Fruit fly (Drosophila melanogaster) whole organism, embryonic: ENCODE measurements around the gene Veneno.

Experiments used
- Bteb2 ChIP-seq: fragments of 200-800 bp; sonication (Bioruptor generic); optimal IDR thresholded peaks from 2 replicates; lab custom pipeline; 2016; ENCODE audit warnings: missing biosample characterization, missing genetic modification characterization
- CG10462 ChIP-seq: fragments of 200-800 bp; sonication (Bioruptor generic); optimal IDR thresholded peaks from 2 replicates; lab custom pipeline; 2016; ENCODE audit warnings: missing biosample characterization, missing genetic modification characterization
- CG10654 ChIP-seq: fragments of 200-800 bp; sonication (Bioruptor generic); optimal IDR thresholded peaks from 2 replicates; lab custom pipeline; 2016; ENCODE audit warnings: missing biosample characterization, missing genetic modification characterization
- CG12104 ChIP-seq: fragments of 200-800 bp; sonication (Bioruptor generic); optimal IDR thresholded peaks from 3 replicates; lab custom pipeline; 2016; ENCODE audit warnings: missing biosample characterization, missing genetic modification characterization
- CG12942 ChIP-seq: fragments of 200-800 bp; sonication (Bioruptor generic); optimal IDR thresholded peaks from 3 replicates; lab custom pipeline; 2016; ENCODE audit warnings: missing biosample characterization, missing genetic modification characterization
- CG13287 ChIP-seq: fragments of 200-800 bp; sonication (Bioruptor generic); IDR thresholded peaks from 2 replicates; pipeline ENCODE4 v1.3.6; 2022; ENCODE audit warnings: missing biosample characterization, missing genetic modification characterization; ENCODE audit not compliant: partially characterized antibody
- CG16779 ChIP-seq: fragments of 200-800 bp; sonication (Bioruptor generic); IDR thresholded peaks from 2 replicates; pipeline ENCODE4 v1.3.6; 2022; ENCODE audit warnings: missing biosample characterization, missing genetic modification characterization
- CG2202 ChIP-seq: fragments of 200-800 bp; sonication (Bioruptor generic); optimal IDR thresholded peaks from 2 replicates; lab custom pipeline; 2018; ENCODE audit warnings: missing biosample characterization, mild to moderate bottlenecking, missing genetic modification characterization
- CG32772 ChIP-seq: fragments of 200-800 bp; sonication (Bioruptor generic); IDR thresholded peaks from 2 replicates; pipeline ENCODE4 v1.3.6; 2022; ENCODE audit warnings: missing biosample characterization, missing genetic modification characterization
- CG42726 ChIP-seq: fragments of 200-800 bp; sonication (Bioruptor generic); IDR thresholded peaks from 2 replicates; pipeline ENCODE4 v1.3.6; 2022; ENCODE audit warnings: missing biosample characterization, missing genetic modification characterization; ENCODE audit not compliant: partially characterized antibody
- CG4404 ChIP-seq: fragments of 200-800 bp; sonication (Bioruptor generic); IDR thresholded peaks from 2 replicates; pipeline ENCODE4 v1.3.6; 2022; ENCODE audit warnings: missing biosample characterization, missing genetic modification characterization
- CG5245 ChIP-seq: fragments of 200-800 bp; sonication (Bioruptor generic); optimal IDR thresholded peaks from 3 replicates; lab custom pipeline; 2016; ENCODE audit warnings: missing biosample characterization, missing genetic modification characterization
- CG7357 ChIP-seq: fragments of 200-800 bp; sonication (Bioruptor generic); IDR thresholded peaks from 3 replicates; pipeline ENCODE4 v1.3.6; 2022; ENCODE audit warnings: missing biosample characterization, missing genetic modification characterization
- CG8089 ChIP-seq: fragments of 200-800 bp; sonication (Bioruptor generic); optimal IDR thresholded peaks from 3 replicates; lab custom pipeline; 2016; ENCODE audit warnings: missing biosample characterization, missing genetic modification characterization
- CG9727 ChIP-seq: fragments of 200-800 bp; sonication (Bioruptor generic); optimal IDR thresholded peaks from 3 replicates; lab custom pipeline; 2017; ENCODE audit warnings: missing biosample characterization, mild to moderate bottlenecking, missing genetic modification characterization
- Doc2 ChIP-seq: fragments of 200-800 bp; sonication (Bioruptor generic); IDR thresholded peaks from 2 replicates; pipeline ENCODE4 v1.3.6; 2022; ENCODE audit warnings: missing biosample characterization, missing genetic modification characterization
- E2f1 ChIP-seq: fragments of 200-800 bp; sonication (Bioruptor generic); IDR thresholded peaks from 2 replicates; pipeline ENCODE4 v1.3.6; 2022; ENCODE audit warnings: missing biosample characterization, missing genetic modification characterization
- Ets65A ChIP-seq: fragments of 200-800 bp; sonication (Bioruptor generic); peaks from one replicate; lab custom pipeline; 2016; ENCODE audit warnings: missing biosample characterization, missing genetic modification characterization
- Gsc ChIP-seq: fragments of 200-800 bp; sonication (Bioruptor generic); IDR thresholded peaks from 2 replicates; pipeline ENCODE4 v1.3.6; 2022; ENCODE audit warnings: missing biosample characterization, missing genetic modification characterization
- Gug ChIP-seq: fragments of 200-800 bp; sonication (Bioruptor generic); IDR thresholded peaks from 4 replicates; pipeline ENCODE4 v1.3.6; 2022; ENCODE audit warnings: missing biosample characterization, missing genetic modification characterization
- Hand ChIP-seq: fragments of 200-800 bp; sonication (Bioruptor generic); optimal IDR thresholded peaks from 2 replicates; lab custom pipeline; 2017; ENCODE audit warnings: mild to moderate bottlenecking, missing biosample characterization, missing genetic modification reagents, missing genetic modification characterization
- Hr3 ChIP-seq: fragments of 200-800 bp; sonication (Bioruptor generic); optimal IDR thresholded peaks from 3 replicates; lab custom pipeline; 2016; ENCODE audit warnings: missing biosample characterization, missing genetic modification characterization
- Hr39 ChIP-seq: fragments of >200 bp; optimal IDR thresholded peaks from 2 replicates; lab custom pipeline; 2017
- Hr78 ChIP-seq, 2 experiments: fragments of 200-800 bp in 1 of 2; fragments of >200 bp in 1 of 2; sonication (Bioruptor generic) in 1 of 2; optimal IDR thresholded peaks; 2 replicates each; lab custom pipeline; 2017 to 2019; ENCODE audit warnings: missing biosample characterization in 2 of 2, missing genetic modification characterization in 2 of 2, mild to moderate bottlenecking in 1 of 2, moderate library complexity in 1 of 2
- Jarid2 ChIP-seq: fragments of 200-800 bp; sonication (Bioruptor generic); optimal IDR thresholded peaks from 3 replicates; lab custom pipeline; 2017; ENCODE audit warnings: mild to moderate bottlenecking, missing biosample characterization, missing genetic modification reagents, missing genetic modification characterization
- Lpt ChIP-seq: fragments of >200 bp; optimal IDR thresholded peaks from 2 replicates; lab custom pipeline; 2018; ENCODE audit warnings: missing biosample characterization, missing genetic modification characterization
- Sin3A ChIP-seq: fragments of >200 bp; optimal IDR thresholded peaks from 2 replicates; lab custom pipeline; 2018
- Sox100B ChIP-seq: fragments of 200-800 bp; sonication (Bioruptor generic); optimal IDR thresholded peaks from 3 replicates; lab custom pipeline; 2018; ENCODE audit warnings: missing biosample characterization, mild to moderate bottlenecking, missing genetic modification characterization
- ac ChIP-seq: fragments of 200-800 bp; sonication (Bioruptor generic); optimal IDR thresholded peaks from 3 replicates; lab custom pipeline; 2017; ENCODE audit warnings: missing biosample characterization, mild to moderate bottlenecking, missing genetic modification characterization
- bowl ChIP-seq: fragments of 200-800 bp; sonication (Bioruptor generic); IDR thresholded peaks from 2 replicates; pipeline ENCODE4 v1.3.6; 2022; ENCODE audit warnings: missing biosample characterization, missing genetic modification characterization
- crol ChIP-seq: fragments of 200-800 bp; sonication (Bioruptor generic); IDR thresholded peaks from 2 replicates; pipeline ENCODE4 v1.3.6; 2022; ENCODE audit warnings: missing biosample characterization, missing genetic modification characterization
- dan ChIP-seq: fragments of 200-800 bp; sonication (Bioruptor generic); IDR thresholded peaks from 2 replicates; pipeline ENCODE4 v1.3.6; 2022; ENCODE audit warnings: missing biosample characterization, missing genetic modification characterization
- fd102C ChIP-seq: fragments of 200-800 bp; sonication (Bioruptor generic); optimal IDR thresholded peaks from 2 replicates; lab custom pipeline; 2018; ENCODE audit warnings: missing biosample characterization, mild to moderate bottlenecking, missing genetic modification characterization, moderate library complexity
- fd96Cb ChIP-seq: fragments of 200-800 bp; sonication (Bioruptor generic); optimal IDR thresholded peaks from 2 replicates; lab custom pipeline; 2018; ENCODE audit warnings: missing biosample characterization, mild to moderate bottlenecking, missing genetic modification characterization, moderate library complexity
- grn ChIP-seq: fragments of 200-800 bp; sonication (Bioruptor generic); optimal IDR thresholded peaks from 3 replicates; lab custom pipeline; 2017; ENCODE audit warnings: missing biosample characterization, missing genetic modification characterization
- kni ChIP-seq: fragments of 200-800 bp; sonication (Bioruptor generic); optimal IDR thresholded peaks from 3 replicates; lab custom pipeline; 2017; ENCODE audit warnings: mild to moderate bottlenecking, missing biosample characterization, missing genetic modification reagents, missing genetic modification characterization
- nerfin-2 ChIP-seq: fragments of 200-800 bp; sonication (Bioruptor generic); IDR thresholded peaks from 2 replicates; pipeline ENCODE4 v1.3.6; 2022; ENCODE audit warnings: missing biosample characterization, missing genetic modification characterization; ENCODE audit not compliant: partially characterized antibody
- nom ChIP-seq: fragments of 200-800 bp; sonication (Bioruptor generic); optimal IDR thresholded peaks from 2 replicates; lab custom pipeline; 2017; ENCODE audit warnings: missing biosample characterization, missing genetic modification characterization, mild to moderate bottlenecking, moderate library complexity, missing genetic modification reagents
- pho ChIP-seq: fragments of 200-800 bp; sonication (Bioruptor generic); optimal IDR thresholded peaks from 2 replicates; lab custom pipeline; 2016; ENCODE audit warnings: missing biosample characterization, missing genetic modification characterization
- prd ChIP-seq, 3 experiments: fragments of >200 bp in 2 of 3; fragments of 200-800 bp in 1 of 3; sonication (Bioruptor generic) in 1 of 3; optimal IDR thresholded peaks in 2 of 3; IDR thresholded peaks in 1 of 3; 2 replicates in 2 of 3; 3 replicates in 1 of 3; pipeline versions ENCODE4 v1.3.6 to Lab custom; 2017 to 2022; ENCODE audit warnings: missing biosample characterization in 1 of 3, missing genetic modification characterization in 1 of 3
- pum ChIP-seq: fragments of 200-800 bp; sonication (Bioruptor generic); optimal IDR thresholded peaks from 2 replicates; lab custom pipeline; 2016; ENCODE audit warnings: missing biosample characterization, missing genetic modification characterization
- repo ChIP-seq: fragments of 200-800 bp; sonication (Bioruptor generic); optimal IDR thresholded peaks from 2 replicates; lab custom pipeline; 2016; ENCODE audit warnings: missing biosample characterization, missing genetic modification characterization
- row ChIP-seq: fragments of 200-800 bp; sonication (Bioruptor generic); IDR thresholded peaks from 3 replicates; pipeline ENCODE4 v1.3.6; 2022; ENCODE audit warnings: missing biosample characterization, missing genetic modification characterization
- sens ChIP-seq: fragments of 200-800 bp; sonication (Bioruptor generic); peaks from one replicate; lab custom pipeline; 2016; ENCODE audit warnings: missing biosample characterization, missing genetic modification characterization
- tin ChIP-seq: fragments of 200-800 bp; sonication (Bioruptor generic); optimal IDR thresholded peaks from 3 replicates; lab custom pipeline; 2016; ENCODE audit warnings: missing biosample characterization, missing genetic modification characterization
- tll ChIP-seq, 2 experiments: fragments of 200-800 bp in 1 of 2; fragments of >200 bp in 1 of 2; sonication (Bioruptor generic) in 1 of 2; optimal IDR thresholded peaks; 2 replicates each; lab custom pipeline; 2017 to 2019; ENCODE audit warnings: missing biosample characterization in 2 of 2, missing genetic modification characterization in 2 of 2, mild to moderate bottlenecking in 1 of 2, moderate library complexity in 1 of 2

Veneno gene

dm6 chr3R:8333768-8334470, 28.4 kb downstream of the Veneno start, which contains the start of gene Poxm (continued):
- TF ChIP-seq grn (GFP tag; lab: Kevin White, UChicago) (no peak), Gug (GFP tag; lab: Robert Waterston, UW) (peak; percentile 94), CG42726 (no peak), CG16779 (GFP tag; lab: Robert Waterston, UW) (no peak)

dm6 chr3R:8329628-8330027, 32.7 kb downstream of the Veneno start:
- TF ChIP-seq CG2202 (tag; lab: Kevin White, UChicago) (no peak), dan (no peak), CG10462 (GFP tag; lab: Kevin White, UChicago) (no peak), Doc2 (no peak), prd (optimal IDR thresholded peaks at IDR 0.05; lab: Kevin White, UChicago) (no peak), prd (GFP tag; IDR thresholded peaks at IDR 0.05; lab: Robert Waterston, UW) (no peak), Jarid2 (GFP tag; lab: Kevin White, UChicago) (no peak), Bteb2 (GFP tag; lab: Kevin White, UChicago) (no peak), Sin3A (lab: Kevin White, UChicago) (no peak), CG32772 (no peak), Sox100B (GFP tag; lab: Kevin White, UChicago) (no peak), nom (GFP tag; lab: Kevin White, UChicago) (no peak), CG13287 (GFP tag; lab: Robert Waterston, UW) (no peak), CG7357 (no peak), E2f1 (no peak), Hr3 (no peak), crol (GFP tag; lab: Robert Waterston, UW) (no peak), kni (GFP tag; lab: Kevin White, UChicago) (no peak), bowl (GFP tag; lab: Robert Waterston, UW) (no peak), CG12104 (GFP tag; lab: Kevin White, UChicago) (no peak), Hand (GFP tag; lab: Kevin White, UChicago) (no peak)
- TF ChIP-seq, all 482 proteins: peak for 0

- TF ChIP-seq CG5245 (GFP tag; lab: Kevin White, UChicago) = no peak
- no peak for TF ChIP-seq CG8089 (GFP tag; lab: Kevin White, UChicago)
- no peak for TF ChIP-seq CG10654 (GFP tag; lab: Kevin White, UChicago)
- TF ChIP-seq sens = peak; percentile 19
- no peak for TF ChIP-seq repo (GFP tag; lab: Kevin White, UChicago)
- no peak for TF ChIP-seq tin
- TF ChIP-seq pho (GFP tag; lab: Kevin White, UChicago) = no peak
- TF ChIP-seq Ets65A (GFP tag; lab: Kevin White, UChicago) = peak; percentile 80
Measured at dm6 chr3R:8327967-8328789, 34.2 kb downstream of the Veneno start.

- TF ChIP-seq row (GFP tag; lab: Robert Waterston, UW) (no peak), CG4404 (GFP tag; lab: Robert Waterston, UW) (no peak), Hr39 (lab: Kevin White, UChicago) (no peak), Lpt (GFP tag; lab: Kevin White, UChicago) (no peak), CG12942 (GFP tag; lab: Kevin White, UChicago) (no peak), fd102C (GFP tag; lab: Kevin White, UChicago) (peak; percentile 57), nerfin-2 (no peak), pum (GFP tag; lab: Kevin White, UChicago) (no peak), ac (peak; percentile 36), Gsc (GFP tag; lab: Robert Waterston, UW) (no peak), fd96Cb (tag; lab: Kevin White, UChicago) (no peak), prd (optimal IDR thresholded peaks at IDR 0.05; lab: Kevin White, UChicago) (no peak), prd (GFP tag; IDR thresholded peaks at IDR 0.05; lab: Robert Waterston, UW) (no peak), CG9727 (peak; percentile 20), tll (GFP tag; optimal IDR thresholded peaks at IDR 0.05; lab: Kevin White, UChicago) (peak in 1 of 2 experiments; percentile 85), Hr78 (GFP tag; optimal IDR thresholded peaks at IDR 0.05; lab: Kevin White, UChicago) (no peak)
Measured at dm6 chr3R:8326884-8327283, 35.5 kb downstream of the Veneno start.
